Fruit fly (Drosophila melanogaster): ENCODE measurements around the gene BI-1.

DNA sequence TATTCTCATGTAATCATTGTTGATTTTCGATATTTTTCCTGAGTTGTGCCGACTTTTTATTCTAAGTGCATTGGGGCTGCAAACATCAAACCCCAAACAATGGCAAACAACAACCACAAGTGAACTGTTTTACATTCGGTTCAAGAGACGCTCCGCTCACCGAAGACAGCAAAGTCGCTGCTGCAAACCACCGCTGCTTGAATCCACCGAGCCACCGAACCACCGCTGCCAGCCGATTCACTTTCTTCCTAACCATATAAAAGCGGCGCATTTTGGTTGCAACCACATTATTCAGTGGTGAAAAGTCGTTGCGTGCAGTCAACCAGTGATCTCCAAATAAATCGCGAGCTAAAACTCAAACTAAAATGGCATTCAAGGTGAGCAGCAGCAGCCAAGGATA lies 27.6 kb upstream of the BI-1 start, which contains the start of gene Cpr66Cb:
- TF ChIP-seq CG8319 (GFP tag; optimal IDR thresholded peaks at IDR 0.05) (no peak), Blimp-1 (GFP tag; optimal IDR thresholded peaks at IDR 0.05) (no peak), CG6163 (GFP tag; IDR thresholded peaks at IDR 0.05) (no peak)
